Worm (Caenorhabditis elegans): ENCODE data around the gene myrf-1.

ce11 chrII:10550872-10551647, 48.7 kb upstream of the myrf-1 start:
- TF ChIP-seq ceh-13 (GFP tag; optimal IDR thresholded peaks at IDR 0.05) = no peak
- TF ChIP-seq aly-1 (tag; optimal IDR thresholded peaks at IDR 0.05) = no peak
- no peak for TF ChIP-seq tbx-37 (GFP tag; conservative IDR thresholded peaks at IDR 0.05)
- no peak for TF ChIP-seq ama-1 (optimal IDR thresholded peaks at IDR 0.05)
- no peak for TF ChIP-seq scrt-1 (GFP tag; IDR thresholded peaks at IDR 0.05)
- TF ChIP-seq pes-1 (GFP tag; IDR thresholded peaks at IDR 0.05) = no peak
- TF ChIP-seq ets-7 (tag; optimal IDR thresholded peaks at IDR 0.05) = no peak

Measured in whole organism, early embryonic.